Worm (Caenorhabditis elegans): Measurements from ENCODE around the gene fbxa-108.
A peak's percentile ranks its signal among the peaks of the same experiment; 100 is the strongest.

Gene fbxa-108

ce11 chrV:17667676-17668075 lies 8.5 kb upstream of the fbxa-108 start, which contains the start of gene F59A1.12:
F59A1.12 (minus strand) TSS chrV:17667776.
- TF ChIP-seq unc-62 (GFP tag; optimal IDR thresholded peaks at IDR 0.05) (no peak), mbf-1 (tag; optimal IDR thresholded peaks at IDR 0.05) (no peak), sma-9 (GFP tag; optimal IDR thresholded peaks at IDR 0.05) (no peak), sma-9 (tag; optimal IDR thresholded peaks at IDR 0.05) (no peak), lin-13 (GFP tag; optimal IDR thresholded peaks at IDR 0.05) (no peak), nhr-129 (tag; optimal IDR thresholded peaks at IDR 0.05) (no peak), unc-55 (GFP tag; optimal IDR thresholded peaks at IDR 0.05) (no peak), lsy-2 (tag; optimal IDR thresholded peaks at IDR 0.05) (no peak), F13H6.1 (tag; optimal IDR thresholded peaks at IDR 0.05) (no peak), mab-5 (tag; optimal IDR thresholded peaks at IDR 0.05) (no peak), gmeb-1 (tag; optimal IDR thresholded peaks at IDR 0.05) (no peak), R02D3.7 (tag; optimal IDR thresholded peaks at IDR 0.05) (no peak), elt-3 (tag; optimal IDR thresholded peaks at IDR 0.05) (no peak), ZK546.5 (tag; optimal IDR thresholded peaks at IDR 0.05) (no peak), nhr-237 (tag; optimal IDR thresholded peaks at IDR 0.05) (no peak), aly-2 (tag; optimal IDR thresholded peaks at IDR 0.05) (no peak), sma-3 (GFP tag; optimal IDR thresholded peaks at IDR 0.05) (no peak)

ce11 chrV:17665906-17666305 lies 6.7 kb upstream of the fbxa-108 start, which contains the start of gene F59A1.11:
F59A1.11 (minus strand) TSS chrV:17666006.
- TF ChIP-seq ceh-82 (tag; optimal IDR thresholded peaks at IDR 0.05) (no peak), sma-9 (GFP tag; optimal IDR thresholded peaks at IDR 0.05) (no peak), sma-9 (tag; optimal IDR thresholded peaks at IDR 0.05) (no peak)

- no peak for TF ChIP-seq sma-9 (GFP tag; optimal IDR thresholded peaks at IDR 0.05)
- TF ChIP-seq sma-9 (tag; optimal IDR thresholded peaks at IDR 0.05) = no peak
Measured at ce11 chrV:17664367-17664766, 5.2 kb upstream of the fbxa-108 start.

ce11 chrV:17662260-17662659 lies 3.1 kb upstream of the fbxa-108 start:
- peak; percentile 70 for TF ChIP-seq sma-9 (GFP tag; optimal IDR thresholded peaks at IDR 0.05)
- no peak for TF ChIP-seq sma-9 (tag; optimal IDR thresholded peaks at IDR 0.05)
- TF ChIP-seq crh-2 (tag; optimal IDR thresholded peaks at IDR 0.05) = peak; percentile 35
- no peak for TF ChIP-seq unc-55 (GFP tag; optimal IDR thresholded peaks at IDR 0.05)
- peak; percentile 83 for TF ChIP-seq fos-1 (tag; optimal IDR thresholded peaks at IDR 0.05)

ce11 chrV:17660003-17660402 lies 818 bp upstream of the fbxa-108 start, which contains the start of gene dgat-2:
dgat-2 (plus strand) TSS chrV:17660303.
- TF ChIP-seq R02D3.7 (tag; optimal IDR thresholded peaks at IDR 0.05) (no peak), elt-3 (tag; optimal IDR thresholded peaks at IDR 0.05) (no peak), sma-3 (GFP tag; optimal IDR thresholded peaks at IDR 0.05) (no peak), crh-2 (tag; optimal IDR thresholded peaks at IDR 0.05) (no peak), mab-5 (tag; optimal IDR thresholded peaks at IDR 0.05) (no peak), nhr-23 (tag; optimal IDR thresholded peaks at IDR 0.05) (no peak), mbf-1 (tag; optimal IDR thresholded peaks at IDR 0.05) (no peak), lsy-2 (tag; optimal IDR thresholded peaks at IDR 0.05) (no peak), skn-1 (tag; optimal IDR thresholded peaks at IDR 0.05) (no peak), ztf-1 (GFP tag; conservative IDR thresholded peaks at IDR 0.05) (no peak)

- TF ChIP-seq nhr-77 (tag; optimal IDR thresholded peaks at IDR 0.05) = no peak
- no peak for TF ChIP-seq zag-1 (tag; optimal IDR thresholded peaks at IDR 0.05)
- TF ChIP-seq sma-9 (GFP tag; optimal IDR thresholded peaks at IDR 0.05) = no peak
- no peak for TF ChIP-seq sma-9 (tag; optimal IDR thresholded peaks at IDR 0.05)
- no peak for TF ChIP-seq nhr-23 (tag; optimal IDR thresholded peaks at IDR 0.05)
- no peak for TF ChIP-seq snpc-4 (tag; optimal IDR thresholded peaks at IDR 0.05)
- no peak for TF ChIP-seq peb-1 (tag; optimal IDR thresholded peaks at IDR 0.05)
- no peak for TF ChIP-seq Y55F3AM.14 (GFP tag; optimal IDR thresholded peaks at IDR 0.05)
- TF ChIP-seq elt-3 (tag; optimal IDR thresholded peaks at IDR 0.05) = no peak
- TF ChIP-seq fos-1 (tag; optimal IDR thresholded peaks at IDR 0.05) = no peak
- no peak for TF ChIP-seq unc-55 (GFP tag; optimal IDR thresholded peaks at IDR 0.05)
- no peak for TF ChIP-seq unc-62 (GFP tag; optimal IDR thresholded peaks at IDR 0.05)
- no peak for TF ChIP-seq sem-4 (tag; optimal IDR thresholded peaks at IDR 0.05)
- no peak for TF ChIP-seq ZK546.5 (tag; optimal IDR thresholded peaks at IDR 0.05)
Measured at ce11 chrV:17658824-17659223, 361 bp downstream of the fbxa-108 start.

ce11 chrV:17655205-17655604 lies 4.0 kb downstream of the fbxa-108 start:
- TF ChIP-seq fos-1 (tag; optimal IDR thresholded peaks at IDR 0.05) (no peak), lin-13 (GFP tag; optimal IDR thresholded peaks at IDR 0.05) (no peak), unc-39 (tag; optimal IDR thresholded peaks at IDR 0.05) (no peak), unc-62 (GFP tag; optimal IDR thresholded peaks at IDR 0.05) (no peak), nhr-129 (tag; optimal IDR thresholded peaks at IDR 0.05) (no peak), nhr-77 (tag; optimal IDR thresholded peaks at IDR 0.05) (no peak), mab-5 (tag; optimal IDR thresholded peaks at IDR 0.05) (no peak), gmeb-1 (tag; optimal IDR thresholded peaks at IDR 0.05) (no peak), Y55F3AM.14 (GFP tag; optimal IDR thresholded peaks at IDR 0.05) (no peak), alr-1 (tag; optimal IDR thresholded peaks at IDR 0.05) (no peak)

Data from whole organism, L2 larva.